Fruit fly (Drosophila melanogaster): ENCODE data around the gene CG9168.

Gene CG9168

dm6 chr3L:1442906-1443305, 32.0 kb downstream of the CG9168 start (continued):
- TF ChIP-seq CG8359 (GFP tag; optimal IDR thresholded peaks at IDR 0.05; ENCODE audit: borderline replicate concordance) (peak; percentile 74), CG9797 (GFP tag; optimal IDR thresholded peaks at IDR 0.05) (peak; percentile 5), CG10959 (GFP tag; IDR thresholded peaks at IDR 0.05) (peak; percentile 95), CG8944 (GFP tag; optimal IDR thresholded peaks at IDR 0.05) (peak; percentile 74), lmd (GFP tag; IDR thresholded peaks at IDR 0.05) (peak; percentile 86), H2.0 (GFP tag; IDR thresholded peaks at IDR 0.05) (peak; percentile 82), Ptx1 (GFP tag; IDR thresholded peaks at IDR 0.05) (peak; percentile 75), emc (GFP tag; optimal IDR thresholded peaks at IDR 0.05) (no peak), Stat92E (GFP tag; optimal IDR thresholded peaks at IDR 0.05) (peak in 1 of 3 experiments; percentile 91), Hmx (GFP tag; optimal IDR thresholded peaks at IDR 0.05) (peak; percentile 35), Fer3 (tag; optimal IDR thresholded peaks at IDR 0.05) (peak; percentile 56), CG12299 (tag; optimal IDR thresholded peaks at IDR 0.05) (peak; percentile 81), CG16863 (GFP tag; optimal IDR thresholded peaks at IDR 0.05) (peak; percentile 85), Optix (GFP tag; IDR thresholded peaks at IDR 0.05) (peak; percentile 82; the same call in 2 of the 3 replicates), az2 (GFP tag; optimal IDR thresholded peaks at IDR 0.05) (peak; percentile 93), D19B (GFP tag; optimal IDR thresholded peaks at IDR 0.05) (peak; percentile 83), Jarid2 (GFP tag; optimal IDR thresholded peaks at IDR 0.05) (no peak), esg (GFP tag; conservative IDR thresholded peaks at IDR 0.05) (peak; percentile 77), TFAM (GFP tag; optimal IDR thresholded peaks at IDR 0.05) (peak; percentile 48), CG4360 (GFP tag; IDR thresholded peaks at IDR 0.05) (peak; percentile 80), Tbp (GFP tag; optimal IDR thresholded peaks at IDR 0.05) (no peak), Oaz (GFP tag; IDR thresholded peaks at IDR 0.05) (no peak), Ets97D (GFP tag; optimal IDR thresholded peaks at IDR 0.05) (peak; percentile 25), CG8924 (tag; optimal IDR thresholded peaks at IDR 0.05) (peak; percentile 91), CG11504 (tag; optimal IDR thresholded peaks at IDR 0.05) (peak; percentile 80), CoRest (tag; optimal IDR thresholded peaks at IDR 0.05) (peak; percentile 90), Awh (GFP tag; IDR thresholded peaks at IDR 0.05) (peak; percentile 87), CG7271 (tag; optimal IDR thresholded peaks at IDR 0.05) (peak; percentile 79), CG2678 (tag; optimal IDR thresholded peaks at IDR 0.05) (peak; percentile 87), CG7372 (GFP tag; IDR thresholded peaks at IDR 0.05) (peak; percentile 84), corto (GFP tag; optimal IDR thresholded peaks at IDR 0.05) (peak; percentile 95), CG5180 (GFP tag; optimal IDR thresholded peaks at IDR 0.05) (peak; percentile 39), Hmr (GFP tag; optimal IDR thresholded peaks at IDR 0.05) (no peak), CG18262 (tag; optimal IDR thresholded peaks at IDR 0.05) (peak; percentile 96), CG7839 (tag; optimal IDR thresholded peaks at IDR 0.05) (peak; percentile 89), vvl (GFP tag; IDR thresholded peaks at IDR 0.05) (peak; percentile 96), CG30020 (tag; optimal IDR thresholded peaks at IDR 0.05) (peak; percentile 75), Med (GFP tag) (peak; percentile 93), CG4282 (GFP tag; optimal IDR thresholded peaks at IDR 0.05) (no peak), Dref (GFP tag; IDR thresholded peaks at IDR 0.05) (no peak), ap (GFP tag; IDR thresholded peaks at IDR 0.05) (peak; percentile 66), zfh1 (GFP tag; IDR thresholded peaks at IDR 0.05) (peak; percentile 98), insv (GFP tag; optimal IDR thresholded peaks at IDR 0.05) (no peak), CG8089 (GFP tag; optimal IDR thresholded peaks at IDR 0.05) (peak; percentile 78), HmgZ (tag; optimal IDR thresholded peaks at IDR 0.05) (peak; percentile 31), gsb-n (tag; optimal IDR thresholded peaks at IDR 0.05) (peak; percentile 92), salm (tag; optimal IDR thresholded peaks at IDR 0.05) (peak; percentile 77), CG4328 (GFP tag; optimal IDR thresholded peaks at IDR 0.05) (no peak), CG14710 (tag; optimal IDR thresholded peaks at IDR 0.05) (peak; percentile 93), CG16779 (GFP tag; IDR thresholded peaks at IDR 0.05) (no peak), CG3163 (GFP tag; optimal IDR thresholded peaks at IDR 0.05) (peak; percentile 66)

Data from whole organism, embryonic.